Worm (Caenorhabditis elegans) whole organism, young adult: ENCODE data around the gene F41C3.2.
A peak's percentile ranks its signal among the peaks of the same experiment; 100 is the strongest.

ENCODE experiments used
- B0019.2 ChIP-seq: fragments of 200-800 bp; sonication (Bioruptor generic); conservative IDR thresholded peaks from 2 replicates; pipeline ENCODE4 v1.3.6; 2022; ENCODE audit warnings: missing genetic modification reagents, missing genetic modification characterization, missing compliant biosample characterization
- B0261.1 ChIP-seq: sonication (generic microtip); optimal IDR thresholded peaks from 2 replicates; lab custom pipeline; 2016; ENCODE audit warnings: mild to moderate bottlenecking, missing genetic modification characterization, moderate library complexity, missing compliant biosample characterization
- B0336.3 ChIP-seq: fragments of 200-800 bp; sonication (Bioruptor generic); IDR thresholded peaks from 2 replicates; pipeline ENCODE4 v1.3.6; 2022; ENCODE audit warnings: missing genetic modification characterization, missing compliant biosample characterization
- F10E7.11 ChIP-seq: sonication (generic microtip); optimal IDR thresholded peaks from 2 replicates; lab custom pipeline; 2017; ENCODE audit warnings: mild to moderate bottlenecking, missing genetic modification characterization, moderate library complexity, missing compliant biosample characterization
- F23B12.7 ChIP-seq: sonication (generic microtip); optimal IDR thresholded peaks from 2 replicates; lab custom pipeline; 2017; ENCODE audit warnings: missing genetic modification characterization, mild to moderate bottlenecking, missing compliant biosample characterization, antibody characterized with exemption, moderate library complexity; ENCODE audit not compliant: insufficient read depth
- F52B5.7 ChIP-seq: sonication (generic microtip); optimal IDR thresholded peaks from 2 replicates; lab custom pipeline; 2016; ENCODE audit warnings: mild to moderate bottlenecking, missing genetic modification characterization, missing compliant biosample characterization
- K12H6.12 ChIP-seq: fragments of 200-800 bp; sonication (Bioruptor generic); optimal IDR thresholded peaks from 2 replicates; lab custom pipeline; 2018; ENCODE audit warnings: mild to moderate bottlenecking, missing genetic modification characterization, missing compliant biosample characterization
- T07F8.4 ChIP-seq: sonication (generic microtip); optimal IDR thresholded peaks from 2 replicates; lab custom pipeline; 2016; ENCODE audit warnings: mild to moderate bottlenecking, missing genetic modification characterization, moderate library complexity, missing compliant biosample characterization
- T26A5.8 ChIP-seq: sonication (generic microtip); optimal IDR thresholded peaks from 2 replicates; lab custom pipeline; 2016; ENCODE audit warnings: missing genetic modification characterization, missing compliant biosample characterization
- Y53F4B.3 ChIP-seq: fragments of 200-800 bp; sonication (Bioruptor generic); IDR thresholded peaks from 2 replicates; pipeline ENCODE4 v1.3.6; 2022; ENCODE audit warnings: missing genetic modification reagents, missing genetic modification characterization, missing compliant biosample characterization
- Y53G8AR.9 ChIP-seq: fragments of 200-800 bp; sonication (Bioruptor generic); conservative IDR thresholded peaks from 2 replicates; pipeline ENCODE4 v1.3.6; 2022; ENCODE audit warnings: missing genetic modification reagents, missing genetic modification characterization, missing compliant biosample characterization
- ZK185.1 ChIP-seq: sonication (generic microtip); optimal IDR thresholded peaks from 2 replicates; lab custom pipeline; 2016; ENCODE audit warnings: mild to moderate bottlenecking, missing genetic modification characterization, missing compliant biosample characterization; ENCODE audit not compliant: poor library complexity, severe bottlenecking
- ama-1 ChIP-seq, 3 experiments: fragments of 150-350 bp in 1 of 3; sonication (generic microtip) in 2 of 3; optimal IDR thresholded peaks; 2 replicates each; lab custom pipeline; 2014 to 2018; ENCODE audit warnings: missing biosample characterization in 2 of 3, missing genetic modification characterization in 2 of 3, missing genetic modification reagents in 2 of 3
- aptf-2 ChIP-seq: fragments of 200-800 bp; sonication (Bioruptor generic); conservative IDR thresholded peaks from 2 replicates; pipeline ENCODE4 v1.3.6; 2022; ENCODE audit warnings: missing genetic modification reagents, missing genetic modification characterization, missing compliant biosample characterization
- attf-5 ChIP-seq: fragments of 200-800 bp; sonication (Bioruptor generic); optimal IDR thresholded peaks from 2 replicates; lab custom pipeline; 2018; ENCODE audit warnings: mild to moderate bottlenecking, missing genetic modification characterization, missing compliant biosample characterization
- attf-6 ChIP-seq: fragments of 200-800 bp; sonication (Bioruptor generic); IDR thresholded peaks from 2 replicates; pipeline ENCODE4 v1.3.6; 2022; ENCODE audit warnings: missing genetic modification reagents, missing genetic modification characterization, missing compliant biosample characterization
- ccch-3 ChIP-seq: fragments of 200-800 bp; sonication (Bioruptor generic); optimal IDR thresholded peaks from 2 replicates; lab custom pipeline; 2018; ENCODE audit warnings: mild to moderate bottlenecking, missing genetic modification characterization, missing compliant biosample characterization
- ceh-100 ChIP-seq: fragments of 200-800 bp; sonication (Bioruptor generic); IDR thresholded peaks from 2 replicates; pipeline ENCODE4 v1.3.6; 2022; ENCODE audit warnings: missing genetic modification reagents, missing genetic modification characterization, missing compliant biosample characterization
- ceh-40 ChIP-seq: fragments of 200-800 bp; sonication (Bioruptor generic); IDR thresholded peaks from 2 replicates; pipeline ENCODE4 v1.3.6; 2022; ENCODE audit warnings: missing genetic modification characterization, missing compliant biosample characterization
- die-1 ChIP-seq: sonication (generic microtip); optimal IDR thresholded peaks from 2 replicates; lab custom pipeline; 2016; ENCODE audit warnings: missing genotype, mild to moderate bottlenecking, missing genetic modification characterization, missing compliant biosample characterization
- dpff-1 ChIP-seq: sonication (generic microtip); optimal IDR thresholded peaks from 2 replicates; lab custom pipeline; 2017; ENCODE audit warnings: mild to moderate bottlenecking, missing genetic modification characterization, missing compliant biosample characterization
- efl-1 ChIP-seq: fragments of 150-350 bp; optimal IDR thresholded peaks from 2 replicates; lab custom pipeline; 2014; ENCODE audit warnings: missing biosample characterization, missing genetic modification reagents, missing genetic modification characterization
- ekl-4 ChIP-seq: fragments of 200-800 bp; sonication (Bioruptor generic); IDR thresholded peaks from 2 replicates; pipeline ENCODE4 v1.3.6; 2022; ENCODE audit warnings: missing genetic modification reagents, missing genetic modification characterization, missing compliant biosample characterization
- ets-4 ChIP-seq: fragments of 200-800 bp; sonication (Bioruptor generic); optimal IDR thresholded peaks from 2 replicates; lab custom pipeline; 2018; ENCODE audit warnings: mild to moderate bottlenecking, missing genetic modification characterization, missing compliant biosample characterization
- fkh-3 ChIP-seq: sonication (generic microtip); optimal IDR thresholded peaks from 2 replicates; lab custom pipeline; 2016; ENCODE audit warnings: mild to moderate bottlenecking, missing genetic modification characterization, missing compliant biosample characterization
- gei-17 ChIP-seq: fragments of 200-800 bp; sonication (Bioruptor generic); optimal IDR thresholded peaks from 2 replicates; lab custom pipeline; 2018; ENCODE audit warnings: mild to moderate bottlenecking, missing genetic modification characterization, missing compliant biosample characterization
- hlh-26 ChIP-seq: fragments of 200-800 bp; sonication (Bioruptor generic); conservative IDR thresholded peaks from 2 replicates; pipeline ENCODE4 v1.3.6; 2022; ENCODE audit warnings: missing genetic modification reagents, missing genetic modification characterization, missing compliant biosample characterization
- hmg-1.2 ChIP-seq: fragments of 200-800 bp; sonication (Bioruptor generic); IDR thresholded peaks from 2 replicates; pipeline ENCODE4 v1.3.6; 2022; ENCODE audit warnings: missing genetic modification reagents, missing genetic modification characterization, missing compliant biosample characterization
- hmg-20 ChIP-seq: fragments of 200-800 bp; sonication (Bioruptor generic); IDR thresholded peaks from 2 replicates; pipeline ENCODE4 v1.3.6; 2022; ENCODE audit warnings: missing genetic modification reagents, missing genetic modification characterization, missing compliant biosample characterization
- let-526 ChIP-seq: fragments of 200-800 bp; sonication (Bioruptor generic); IDR thresholded peaks from 2 replicates; pipeline ENCODE4 v1.3.6; 2022; ENCODE audit warnings: missing genetic modification reagents, missing genetic modification characterization, missing compliant biosample characterization
- lin-26 ChIP-seq: fragments of 200-800 bp; sonication (Bioruptor generic); IDR thresholded peaks from 2 replicates; pipeline ENCODE4 v1.3.6; 2022; ENCODE audit warnings: missing genetic modification reagents, missing genetic modification characterization, missing compliant biosample characterization
- lin-35 ChIP-seq, 3 experiments: fragments of 150-350 bp in 2 of 3; sonication (generic microtip) in 1 of 3; optimal IDR thresholded peaks; 2 replicates each; lab custom pipeline; 2014 to 2018; ENCODE audit warnings: missing biosample characterization in 3 of 3, missing genetic modification characterization in 3 of 3, missing genetic modification reagents in 3 of 3
- lin-54 ChIP-seq: fragments of 200-800 bp; sonication (Bioruptor generic); optimal IDR thresholded peaks from 2 replicates; lab custom pipeline; 2018; ENCODE audit warnings: mild to moderate bottlenecking, missing genetic modification characterization, missing compliant biosample characterization
- lsy-27 ChIP-seq: sonication (generic microtip); optimal IDR thresholded peaks from 2 replicates; lab custom pipeline; 2017; ENCODE audit warnings: missing genetic modification characterization, mild to moderate bottlenecking, missing compliant biosample characterization, antibody characterized with exemption, missing genotype, borderline replicate concordance; ENCODE audit not compliant: insufficient read depth
- madf-8 ChIP-seq: fragments of 200-800 bp; sonication (Bioruptor generic); conservative IDR thresholded peaks from 2 replicates; pipeline ENCODE4 v1.3.6; 2022; ENCODE audit warnings: missing genetic modification reagents, missing genetic modification characterization, missing compliant biosample characterization
- mes-4 ChIP-seq: sonication (generic microtip); optimal IDR thresholded peaks from 2 replicates; lab custom pipeline; 2016; ENCODE audit warnings: missing genotype, missing genetic modification characterization, missing compliant biosample characterization
- mxl-1 ChIP-seq: sonication (generic microtip); optimal IDR thresholded peaks from 2 replicates; lab custom pipeline; 2016; ENCODE audit warnings: missing genetic modification characterization, missing compliant biosample characterization
- pha-4 ChIP-seq: fragments of 150-350 bp; sonication (generic microtip); optimal IDR thresholded peaks from 2 replicates; lab custom pipeline; 2014; ENCODE audit warnings: missing biosample characterization, missing genetic modification reagents, missing genetic modification characterization
- repo-1 ChIP-seq: sonication (generic microtip); optimal IDR thresholded peaks from 2 replicates; lab custom pipeline; 2017; ENCODE audit warnings: mild to moderate bottlenecking, missing genetic modification characterization, missing compliant biosample characterization
- tbp1 ChIP-seq: fragments of 200-800 bp; sonication (Bioruptor generic); optimal IDR thresholded peaks from 2 replicates; lab custom pipeline; 2018; ENCODE audit warnings: mild to moderate bottlenecking, missing genetic modification characterization, missing compliant biosample characterization
- tlf-1 ChIP-seq: fragments of 200-800 bp; sonication (Bioruptor generic); optimal IDR thresholded peaks from 2 replicates; lab custom pipeline; 2018; ENCODE audit warnings: mild to moderate bottlenecking, missing genetic modification characterization, missing compliant biosample characterization
- unc-130 ChIP-seq: sonication (generic microtip); optimal IDR thresholded peaks from 2 replicates; lab custom pipeline; 2016; ENCODE audit warnings: missing genetic modification reagents, missing genetic modification characterization, missing compliant biosample characterization
- xnd-1 ChIP-seq: sonication (generic microtip); optimal IDR thresholded peaks from 2 replicates; lab custom pipeline; 2016; ENCODE audit warnings: missing genotype, missing genetic modification reagents, missing genetic modification characterization, missing compliant biosample characterization
- zfh-2 ChIP-seq: fragments of 200-800 bp; sonication (Bioruptor generic); conservative IDR thresholded peaks from 2 replicates; pipeline ENCODE4 v1.3.6; 2022; ENCODE audit warnings: missing genetic modification reagents, missing genetic modification characterization, missing compliant biosample characterization
- ztf-25 ChIP-seq: fragments of 200-800 bp; sonication (Bioruptor generic); IDR thresholded peaks from 2 replicates; pipeline ENCODE4 v1.3.6; 2022; ENCODE audit warnings: missing genetic modification reagents, missing genetic modification characterization, missing compliant biosample characterization
- ztf-26 ChIP-seq: sonication (generic microtip); optimal IDR thresholded peaks from 2 replicates; lab custom pipeline; 2017; ENCODE audit warnings: missing genetic modification characterization, missing compliant biosample characterization
- ztf-3 ChIP-seq: fragments of 200-800 bp; sonication (Bioruptor generic); optimal IDR thresholded peaks from 2 replicates; lab custom pipeline; 2018; ENCODE audit warnings: mild to moderate bottlenecking, missing genetic modification characterization, missing compliant biosample characterization

Gene F41C3.2

DNA sequence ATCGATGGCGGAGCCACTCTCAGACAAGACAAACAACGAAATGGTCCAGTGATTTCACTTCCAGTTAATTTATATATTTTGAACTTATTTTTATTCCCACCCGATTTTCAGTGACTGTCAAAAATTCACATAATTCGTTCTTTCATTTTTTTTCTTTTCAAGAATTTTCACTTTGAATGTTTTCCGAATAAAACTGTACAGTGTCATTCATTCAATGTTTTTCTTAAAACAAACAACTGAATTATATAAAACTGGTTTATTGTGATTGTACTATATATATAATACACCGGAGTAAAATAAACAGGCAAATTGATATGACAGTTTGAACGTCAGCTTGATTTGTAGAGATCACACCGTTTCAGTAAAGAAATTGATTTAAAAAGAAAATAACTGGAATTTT, 46.8 kb upstream of the F41C3.2 start (continued):
- TF ChIP-seq ccch-3 (GFP tag; lab: Kevin White, UChicago), result no peak
- TF ChIP-seq ama-1 (optimal IDR thresholded peaks at IDR 0.05; lab: Kevin White, UChicago), result no peak
- no peak for TF ChIP-seq ama-1 (GFP tag; optimal IDR thresholded peaks at IDR 0.05; lab: Kevin White, UChicago)
- TF ChIP-seq zfh-2 (GFP tag; lab: Robert Waterston, UW), result no peak
- no peak for TF ChIP-seq lsy-27
- TF ChIP-seq hmg-20 (GFP tag; lab: Robert Waterston, UW), result no peak
- peak; percentile 39 for TF ChIP-seq efl-1
- TF ChIP-seq F10E7.11 (tag; lab: Kevin White, UChicago), result no peak
- no peak for TF ChIP-seq dpff-1 (tag; lab: Kevin White, UChicago)
- TF ChIP-seq B0336.3 (GFP tag; lab: Robert Waterston, UW), result peak; percentile 70; the same call in 1 of the 2 replicates

DNA sequence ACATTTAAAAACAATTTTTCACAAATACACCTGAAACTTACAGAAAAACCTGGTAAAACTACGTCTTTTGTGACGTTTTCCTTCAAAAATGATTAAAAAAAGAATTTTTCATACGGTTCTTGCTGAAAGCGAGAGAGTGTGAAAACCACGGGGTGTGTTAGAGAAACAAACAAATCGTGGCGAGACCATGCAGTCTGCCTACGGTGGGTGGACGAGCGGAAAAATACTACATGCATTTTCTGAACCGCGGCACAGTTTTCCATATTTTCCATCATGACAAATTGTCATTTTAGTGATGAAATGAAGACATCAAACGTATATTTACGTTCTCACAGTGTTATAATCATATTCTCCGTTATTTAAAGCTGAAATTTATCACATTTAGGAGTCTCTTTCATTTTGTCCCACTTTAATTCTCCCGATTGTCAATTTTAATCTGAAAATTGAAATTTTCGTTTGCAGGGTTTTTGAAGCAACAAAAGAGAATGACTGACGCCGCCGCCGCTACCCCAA, 43.4 kb upstream of the F41C3.2 start, which contains the start of the genes F10G7.9 and tsn-1:
F10G7.9 (minus strand) TSS at position 127 of the 513 bp plus-strand sequence.
tsn-1 (plus strand) TSS at position 463 of the 513 bp plus-strand sequence.
- TF ChIP-seq aptf-2, result no peak
- TF ChIP-seq ekl-4 (GFP tag; lab: Robert Waterston, UW), result no peak
- TF ChIP-seq xnd-1 (tag; lab: Kevin White, UChicago), result peak; percentile 12
- no peak for TF ChIP-seq repo-1
- TF ChIP-seq B0261.1, result no peak
- no peak for TF ChIP-seq die-1 (tag; lab: Kevin White, UChicago)
- no peak for TF ChIP-seq ceh-40 (GFP tag; lab: Robert Waterston, UW)
- no peak for TF ChIP-seq tlf-1
- TF ChIP-seq lin-54 (GFP tag; lab: Kevin White, UChicago), result peak; percentile 68
- no peak for TF ChIP-seq F52B5.7
- TF ChIP-seq madf-8, result peak; percentile 14; the same call in 1 of the 2 replicates
- TF ChIP-seq efl-1, result peak; percentile 40
- TF ChIP-seq fkh-3 (tag; lab: Kevin White, UChicago), result no peak
- no peak for TF ChIP-seq ztf-3 (GFP tag; lab: Kevin White, UChicago)
- TF ChIP-seq attf-6 (GFP tag; lab: Robert Waterston, UW), result no peak
- TF ChIP-seq pha-4 (tag; lab: Kevin White, UChicago), result no peak
- peak; percentile 79 for TF ChIP-seq hmg-1.2
- TF ChIP-seq T07F8.4 (tag; lab: Kevin White, UChicago), result no peak
- peak; percentile 58 for TF ChIP-seq attf-5 (GFP tag; lab: Kevin White, UChicago)
- TF ChIP-seq Y53G8AR.9, result no peak
- no peak for TF ChIP-seq K12H6.12 (tag; lab: Kevin White, UChicago)
- no peak for TF ChIP-seq ztf-26 (tag; lab: Kevin White, UChicago)
- TF ChIP-seq ZK185.1 (tag; lab: Kevin White, UChicago), result peak; percentile 16
- no peak for TF ChIP-seq gei-17 (GFP tag; lab: Kevin White, UChicago)
- TF ChIP-seq ets-4 (GFP tag; lab: Kevin White, UChicago), result no peak
- TF ChIP-seq hlh-26 (GFP tag; lab: Robert Waterston, UW), result no peak
- TF ChIP-seq mes-4, result no peak
- peak in 1 of 3 experiments; percentile 27 for TF ChIP-seq lin-35 (GFP tag; optimal IDR thresholded peaks at IDR 0.05; lab: Kevin White, UChicago)
- no peak for TF ChIP-seq let-526 (GFP tag; lab: Robert Waterston, UW)
- TF ChIP-seq unc-130 (GFP tag; lab: Kevin White, UChicago), result no peak
- TF ChIP-seq tbp1 (GFP tag; lab: Kevin White, UChicago), result peak; percentile 30
- TF ChIP-seq hmg-20 (GFP tag; lab: Robert Waterston, UW), result no peak
- TF ChIP-seq F23B12.7 (tag; lab: Kevin White, UChicago), result peak; percentile 29
- TF ChIP-seq T26A5.8, result no peak
- no peak for TF ChIP-seq mxl-1 (tag; lab: Kevin White, UChicago)
- no peak for TF ChIP-seq B0019.2 (GFP tag; lab: Robert Waterston, UW)
- TF ChIP-seq ztf-25 (GFP tag; lab: Robert Waterston, UW), result no peak
- no peak for TF ChIP-seq lin-26 (GFP tag; lab: Robert Waterston, UW)
- TF ChIP-seq ceh-100 (GFP tag; lab: Robert Waterston, UW), result peak; percentile 50; the same call in 1 of the 2 replicates
- no peak for TF ChIP-seq Y53F4B.3 (GFP tag; lab: Robert Waterston, UW)
